Worm (Caenorhabditis elegans) whole organism, mixed stage, embryonic: Measurements from ENCODE around the gene clec-78.

Experiments used
- bed-3 ChIP-seq: fragments of 200-800 bp; sonication (Bioruptor generic); optimal IDR thresholded peaks from 3 replicates; lab custom pipeline; 2018; ENCODE audit warnings: mild to moderate bottlenecking, missing genetic modification characterization, moderate library complexity, missing compliant biosample characterization
- ceh-39 ChIP-seq: fragments of 150-350 bp; optimal IDR thresholded peaks from 2 replicates; lab custom pipeline; 2014; ENCODE audit warnings: missing biosample characterization, missing genetic modification characterization
- hlh-1 ChIP-seq: fragments of 150-350 bp; optimal IDR thresholded peaks from 2 replicates; lab custom pipeline; 2014; ENCODE audit warnings: missing biosample characterization, missing genetic modification reagents, missing genetic modification characterization
- nhr-12 ChIP-seq: fragments of 150-350 bp; optimal IDR thresholded peaks from 2 replicates; lab custom pipeline; 2014; ENCODE audit warnings: missing biosample characterization, missing genetic modification characterization
- nhr-237 ChIP-seq: fragments of 150-350 bp; optimal IDR thresholded peaks from 2 replicates; lab custom pipeline; 2014; ENCODE audit warnings: missing biosample characterization, missing genetic modification characterization
- pha-4 ChIP-seq: fragments of 150-350 bp; optimal IDR thresholded peaks from 2 replicates; lab custom pipeline; 2018; ENCODE audit warnings: missing biosample characterization, missing genetic modification reagents, missing genetic modification characterization
- sptf-1 ChIP-seq: sonication (generic microtip); optimal IDR thresholded peaks from 2 replicates; lab custom pipeline; 2017; ENCODE audit warnings: mild to moderate bottlenecking, missing genetic modification characterization, moderate library complexity, missing compliant biosample characterization
- unc-120 ChIP-seq: sonication (generic microtip); optimal IDR thresholded peaks from 2 replicates; lab custom pipeline; 2017; ENCODE audit warnings: missing genetic modification characterization, missing compliant biosample characterization; ENCODE audit not compliant: poor library complexity, severe bottlenecking
- unc-39 ChIP-seq: fragments of 150-350 bp; optimal IDR thresholded peaks from 2 replicates; lab custom pipeline; 2014; ENCODE audit warnings: missing biosample characterization, missing genetic modification characterization
- unc-62 ChIP-seq: fragments of 150-350 bp; optimal IDR thresholded peaks from 2 replicates; lab custom pipeline; 2014; ENCODE audit warnings: missing biosample characterization, missing genetic modification reagents, missing genetic modification characterization
- ztf-11 ChIP-seq: fragments of 150-350 bp; optimal IDR thresholded peaks from 2 replicates; lab custom pipeline; 2014; ENCODE audit warnings: missing biosample characterization, missing genetic modification characterization

clec-78 gene

DNA sequence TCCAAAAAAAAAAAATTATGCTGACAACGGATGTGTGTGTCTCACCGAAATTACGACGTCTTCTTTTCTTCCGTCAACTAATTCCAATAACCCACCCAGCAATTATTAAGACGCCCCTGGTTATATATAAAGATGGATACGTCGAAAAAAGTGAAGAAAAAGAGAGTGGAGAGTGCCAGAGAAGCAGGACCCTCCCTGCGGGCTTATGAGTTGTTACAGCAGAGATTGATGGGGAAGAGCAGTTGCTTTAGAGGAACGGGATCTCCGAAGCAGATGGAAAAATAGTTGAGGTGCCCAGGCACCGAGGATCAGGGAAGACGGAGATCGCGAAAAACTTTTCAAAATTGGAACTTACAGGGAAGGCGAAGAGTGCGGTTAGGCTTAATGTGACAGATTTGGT is 66.4 kb downstream of the clec-78 start:
- peak; percentile 84 for TF ChIP-seq hlh-1
- peak; percentile 30 for TF ChIP-seq unc-120 (tag; lab: Kevin White, UChicago)
- no peak for TF ChIP-seq ceh-39 (tag; lab: Kevin White, UChicago)
- peak; percentile 30 for TF ChIP-seq unc-62

DNA sequence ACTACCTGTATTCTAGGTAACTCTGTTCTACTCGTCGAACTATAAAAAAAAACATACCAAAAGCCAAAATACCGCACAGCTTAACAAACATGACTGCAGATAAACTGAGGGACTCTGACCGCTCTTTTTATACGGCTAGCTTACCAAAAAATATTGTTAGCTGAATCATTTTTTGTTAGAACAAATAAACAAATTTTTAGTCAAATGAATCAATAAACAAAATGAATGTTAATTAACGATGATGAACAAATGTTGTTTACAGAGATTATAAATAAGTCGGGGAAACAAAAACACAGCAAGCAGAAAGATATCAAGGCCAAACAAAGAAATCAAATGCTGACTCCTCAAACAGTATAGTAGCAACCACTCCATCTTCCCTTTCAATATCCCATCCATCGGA is 74.7 kb downstream of the clec-78 start, which contains the start of gene ilys-6:
Gene ilys-6 (minus strand): TSS at position 101 of the 400 bp plus-strand sequence.
- TF ChIP-seq unc-39 (tag; lab: Kevin White, UChicago) (no peak), unc-62 (no peak), nhr-237 (tag; lab: Kevin White, UChicago) (no peak), nhr-12 (tag; lab: Kevin White, UChicago) (no peak), sptf-1 (tag; lab: Kevin White, UChicago) (no peak), bed-3 (no peak), ztf-11 (tag; lab: Kevin White, UChicago) (no peak), pha-4 (no peak)
